Worm (Caenorhabditis elegans) whole organism, late embryonic: ENCODE data around the gene C28D4.4.
A peak's percentile ranks its signal among the peaks of the same experiment; 100 is the strongest.

ENCODE experiments used
- F13H6.1 ChIP-seq: sonication (generic microtip); optimal IDR thresholded peaks from 2 replicates; lab custom pipeline; 2016; ENCODE audit warnings: missing genetic modification characterization, missing compliant biosample characterization
- T23F11.4 ChIP-seq: fragments of 200-800 bp; sonication (Bioruptor generic); optimal IDR thresholded peaks from 2 replicates; lab custom pipeline; 2018; ENCODE audit warnings: mild to moderate bottlenecking, missing genetic modification characterization, missing compliant biosample characterization
- Y22D7AL.16 ChIP-seq: sonication (generic microtip); optimal IDR thresholded peaks from 2 replicates; lab custom pipeline; 2016; ENCODE audit warnings: missing genetic modification characterization, missing compliant biosample characterization
- ahr-1 ChIP-seq: sonication (generic microtip); optimal IDR thresholded peaks from 2 replicates; lab custom pipeline; 2016; ENCODE audit warnings: missing genetic modification characterization, missing compliant biosample characterization
- ceh-14 ChIP-seq: sonication (generic microtip); optimal IDR thresholded peaks from 2 replicates; lab custom pipeline; 2016; ENCODE audit warnings: missing genotype, missing genetic modification characterization, missing compliant biosample characterization
- ceh-18 ChIP-seq: sonication (generic microtip); optimal IDR thresholded peaks from 2 replicates; lab custom pipeline; 2016; ENCODE audit warnings: missing genetic modification characterization, missing compliant biosample characterization
- ceh-2 ChIP-seq: sonication (generic microtip); optimal IDR thresholded peaks from 2 replicates; lab custom pipeline; 2016; ENCODE audit warnings: missing genotype, missing genetic modification characterization, missing compliant biosample characterization
- ceh-24 ChIP-seq: sonication (generic microtip); optimal IDR thresholded peaks from 2 replicates; lab custom pipeline; 2016; ENCODE audit warnings: mild to moderate bottlenecking, missing genetic modification characterization, missing compliant biosample characterization
- ceh-30 ChIP-seq: fragments of 150-350 bp; optimal IDR thresholded peaks from 2 replicates; lab custom pipeline; 2014; ENCODE audit warnings: missing biosample characterization, missing genetic modification characterization
- ceh-31 ChIP-seq: sonication (generic microtip); optimal IDR thresholded peaks from 2 replicates; lab custom pipeline; 2016; ENCODE audit warnings: missing genetic modification characterization, missing compliant biosample characterization
- ceh-34 ChIP-seq: sonication (generic microtip); optimal IDR thresholded peaks from 2 replicates; lab custom pipeline; 2016; ENCODE audit warnings: mild to moderate bottlenecking, missing genetic modification characterization, missing compliant biosample characterization
- ceh-45 ChIP-seq: fragments of 200-800 bp; sonication (Bioruptor generic); IDR thresholded peaks from 2 replicates; pipeline ENCODE4 v1.3.6; 2022; ENCODE audit warnings: missing genetic modification reagents, missing genetic modification characterization, missing compliant biosample characterization
- ceh-48 ChIP-seq: sonication (generic microtip); optimal IDR thresholded peaks from 2 replicates; lab custom pipeline; 2016; ENCODE audit warnings: missing genetic modification characterization, inconsistent platforms, missing compliant biosample characterization
- ceh-9 ChIP-seq: sonication (generic microtip); optimal IDR thresholded peaks from 2 replicates; lab custom pipeline; 2016; ENCODE audit warnings: mild to moderate bottlenecking, missing genetic modification characterization, inconsistent platforms, missing compliant biosample characterization
- che-1 ChIP-seq: sonication (generic microtip); optimal IDR thresholded peaks from 2 replicates; lab custom pipeline; 2016; ENCODE audit warnings: mild to moderate bottlenecking, missing genetic modification characterization, missing compliant biosample characterization
- dve-1 ChIP-seq: sonication (generic microtip); optimal IDR thresholded peaks from 2 replicates; lab custom pipeline; 2017; ENCODE audit warnings: antibody characterized with exemption, mild to moderate bottlenecking, missing genetic modification characterization, missing compliant biosample characterization
- elt-2 ChIP-seq: sonication (generic microtip); optimal IDR thresholded peaks from 2 replicates; lab custom pipeline; 2016; ENCODE audit warnings: missing genetic modification reagents, missing genetic modification characterization, missing compliant biosample characterization
- eyg-1 ChIP-seq: sonication (generic microtip); optimal IDR thresholded peaks from 2 replicates; lab custom pipeline; 2016; ENCODE audit warnings: missing genotype, missing genetic modification characterization, missing compliant biosample characterization
- fkh-10 ChIP-seq: fragments of 150-350 bp; optimal IDR thresholded peaks from 2 replicates; lab custom pipeline; 2014; ENCODE audit warnings: missing biosample characterization, missing genetic modification reagents, missing genetic modification characterization
- gmeb-2 ChIP-seq: sonication (generic microtip); optimal IDR thresholded peaks from 2 replicates; lab custom pipeline; 2016; ENCODE audit warnings: missing genetic modification characterization, inconsistent platforms, missing compliant biosample characterization
- hlh-30 ChIP-seq: sonication (generic microtip); optimal IDR thresholded peaks from 2 replicates; lab custom pipeline; 2017; ENCODE audit warnings: antibody characterized with exemption, missing genetic modification characterization, missing compliant biosample characterization; ENCODE audit not compliant: insufficient read depth
- hlh-8 ChIP-seq: sonication (generic microtip); optimal IDR thresholded peaks from 2 replicates; lab custom pipeline; 2016; ENCODE audit warnings: missing genotype, missing genetic modification characterization, missing compliant biosample characterization
- nfya-1 ChIP-seq: sonication (generic microtip); optimal IDR thresholded peaks from 2 replicates; lab custom pipeline; 2017; ENCODE audit warnings: missing genetic modification characterization, mild to moderate bottlenecking, missing compliant biosample characterization, antibody characterized with exemption, moderate library complexity
- nhr-11 ChIP-seq: fragments of 150-350 bp; optimal IDR thresholded peaks from 2 replicates; lab custom pipeline; 2014; ENCODE audit warnings: missing biosample characterization, missing genetic modification characterization
- nhr-232 ChIP-seq: sonication (generic microtip); optimal IDR thresholded peaks from 2 replicates; lab custom pipeline; 2016; ENCODE audit warnings: missing genetic modification characterization, missing compliant biosample characterization
- odd-2 ChIP-seq: sonication (generic microtip); optimal IDR thresholded peaks from 2 replicates; lab custom pipeline; 2017; ENCODE audit warnings: antibody characterized with exemption, mild to moderate bottlenecking, missing genetic modification characterization, missing compliant biosample characterization
- pag-3 ChIP-seq: sonication (generic microtip); optimal IDR thresholded peaks from 2 replicates; lab custom pipeline; 2016; ENCODE audit warnings: missing compliant biosample characterization, missing genetic modification characterization, borderline replicate concordance
- pat-9 ChIP-seq: fragments of 200-800 bp; sonication (Bioruptor generic); optimal IDR thresholded peaks from 2 replicates; lab custom pipeline; 2018; ENCODE audit warnings: mild to moderate bottlenecking, missing genetic modification characterization, moderate library complexity, missing compliant biosample characterization
- pha-2 ChIP-seq: sonication (generic microtip); optimal IDR thresholded peaks from 2 replicates; lab custom pipeline; 2017; ENCODE audit warnings: mild to moderate bottlenecking, missing genetic modification characterization, missing compliant biosample characterization
- pqm-1 ChIP-seq: sonication (generic microtip); optimal IDR thresholded peaks from 2 replicates; lab custom pipeline; 2016; ENCODE audit warnings: missing genetic modification characterization, missing compliant biosample characterization
- pros-1 ChIP-seq: fragments of 150-350 bp; optimal IDR thresholded peaks from 2 replicates; lab custom pipeline; 2014; ENCODE audit warnings: missing biosample characterization, missing genetic modification reagents, missing genetic modification characterization
- rnt-1 ChIP-seq: sonication (generic microtip); optimal IDR thresholded peaks from 2 replicates; lab custom pipeline; 2016; ENCODE audit warnings: missing genetic modification characterization, missing compliant biosample characterization
- sdc-2 ChIP-seq: sonication (generic microtip); optimal IDR thresholded peaks from 2 replicates; lab custom pipeline; 2016; ENCODE audit warnings: missing genotype, missing genetic modification characterization, missing compliant biosample characterization
- sox-2 ChIP-seq: fragments of 200-800 bp; sonication (Bioruptor generic); IDR thresholded peaks from 2 replicates; pipeline ENCODE4 v1.3.6; 2022; ENCODE audit warnings: missing genetic modification reagents, missing genetic modification characterization, missing compliant biosample characterization
- syd-9 ChIP-seq: sonication (generic microtip); optimal IDR thresholded peaks from 2 replicates; lab custom pipeline; 2016; ENCODE audit warnings: mild to moderate bottlenecking, missing genetic modification characterization, moderate library complexity, missing compliant biosample characterization
- tbx-2 ChIP-seq: sonication (generic microtip); optimal IDR thresholded peaks from 2 replicates; lab custom pipeline; 2016; ENCODE audit warnings: missing genetic modification characterization, missing compliant biosample characterization
- unc-3 ChIP-seq, 2 experiments: fragments of 200-800 bp in 1 of 2; sonication (Bioruptor generic) in 1 of 2; sonication (generic microtip) in 1 of 2; conservative IDR thresholded peaks in 1 of 2; optimal IDR thresholded peaks in 1 of 2; 2 replicates each; pipeline versions ENCODE4 v1.3.6 to Lab custom; 2016 to 2022; ENCODE audit warnings: missing compliant biosample characterization in 2 of 2, missing genetic modification characterization in 2 of 2, missing genetic modification reagents in 1 of 2
- unc-42 ChIP-seq: sonication (generic microtip); optimal IDR thresholded peaks from 2 replicates; lab custom pipeline; 2016; ENCODE audit warnings: missing genotype, missing genetic modification characterization, missing compliant biosample characterization
- unc-55 ChIP-seq: sonication (generic microtip); optimal IDR thresholded peaks from 2 replicates; lab custom pipeline; 2017; ENCODE audit warnings: missing biosample characterization, missing genetic modification reagents, missing genetic modification characterization
- zip-5 ChIP-seq: sonication (generic microtip); optimal IDR thresholded peaks from 2 replicates; lab custom pipeline; 2016; ENCODE audit warnings: missing genetic modification characterization, missing compliant biosample characterization
- ztf-16 ChIP-seq: sonication (generic microtip); optimal IDR thresholded peaks from 2 replicates; lab custom pipeline; 2017; ENCODE audit warnings: missing genetic modification characterization, missing compliant biosample characterization

The C28D4.4 gene

DNA sequence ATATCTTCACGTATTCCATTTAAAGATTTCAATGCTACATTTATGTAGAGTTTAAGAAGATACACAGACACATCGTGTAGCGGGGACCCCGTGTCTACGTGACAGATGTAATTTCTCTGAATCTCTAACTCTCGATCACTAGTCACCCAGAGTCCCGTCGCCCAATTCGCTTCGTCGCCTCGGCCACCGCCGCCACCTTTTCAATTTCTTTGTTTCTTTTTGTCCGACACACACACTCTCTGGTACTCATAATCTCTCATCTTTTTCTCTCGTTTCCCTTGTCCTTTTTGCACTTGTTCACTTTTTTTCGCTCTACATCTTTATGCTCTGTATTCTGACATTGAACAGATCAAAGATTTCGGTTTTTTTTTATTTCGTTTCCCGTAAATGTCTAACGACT lies 26.4 kb downstream of the C28D4.4 start:
- TF ChIP-seq ceh-24 (tag; lab: Kevin White, UChicago) (no peak), zip-5 (tag; lab: Kevin White, UChicago) (no peak), ceh-18 (tag; lab: Kevin White, UChicago) (peak; percentile 87), T23F11.4 (GFP tag; lab: Kevin White, UChicago) (no peak), pros-1 (tag; lab: Kevin White, UChicago) (no peak), pqm-1 (no peak), ceh-34 (tag; lab: Kevin White, UChicago) (peak; percentile 19), Y22D7AL.16 (tag; lab: Kevin White, UChicago) (no peak), sox-2 (GFP tag; lab: Robert Waterston, UW) (no peak), ceh-31 (tag; lab: Kevin White, UChicago) (peak; percentile 69), gmeb-2 (tag; lab: Kevin White, UChicago) (no peak), syd-9 (peak; percentile 22), sdc-2 (tag; lab: Kevin White, UChicago) (no peak), pha-2 (tag; lab: Kevin White, UChicago) (no peak), ceh-48 (tag; lab: Kevin White, UChicago) (no peak), tbx-2 (peak; percentile 73), ztf-16 (no peak), hlh-8 (tag; lab: Kevin White, UChicago) (peak; percentile 49), odd-2 (no peak), nfya-1 (tag; lab: Kevin White, UChicago) (peak; percentile 77), ceh-9 (tag; lab: Kevin White, UChicago) (no peak), hlh-30 (tag; lab: Kevin White, UChicago) (no peak), F13H6.1 (tag; lab: Kevin White, UChicago) (peak; percentile 17), ceh-2 (no peak), pag-3 (tag; lab: Kevin White, UChicago) (no peak), pat-9 (tag; lab: Kevin White, UChicago) (peak; percentile 3), unc-42 (tag; lab: Kevin White, UChicago) (no peak), ahr-1 (tag; lab: Kevin White, UChicago) (no peak), che-1 (tag; lab: Kevin White, UChicago) (no peak), unc-55 (peak; percentile 64), rnt-1 (tag; lab: Kevin White, UChicago) (peak; percentile 66), ceh-14 (peak; percentile 12), unc-3 (GFP tag; conservative IDR thresholded peaks at IDR 0.05; lab: Robert Waterston, UW) (no peak), unc-3 (tag; optimal IDR thresholded peaks at IDR 0.05; lab: Kevin White, UChicago) (no peak), dve-1 (tag; lab: Kevin White, UChicago) (peak; percentile 69), eyg-1 (no peak), nhr-232 (no peak)

ce11 chrIV:9717844-9718243 lies 27.0 kb downstream of the C28D4.4 start:
- TF ChIP-seq fkh-10 (GFP tag; lab: Kevin White, UChicago) = no peak
- TF ChIP-seq ceh-30 (tag; lab: Kevin White, UChicago) = no peak

ce11 chrIV:9716490-9716889 lies 28.3 kb downstream of the C28D4.4 start:
- no peak for TF ChIP-seq nhr-11 (tag; lab: Kevin White, UChicago)
- TF ChIP-seq ceh-45 (GFP tag; lab: Robert Waterston, UW) = no peak
- peak; percentile 33 for TF ChIP-seq elt-2 (tag; lab: Kevin White, UChicago)
- TF ChIP-seq, all 69 proteins: peak for 1
